Fruit fly (Drosophila melanogaster): ENCODE results near the gene SmydA-2.

DNA sequence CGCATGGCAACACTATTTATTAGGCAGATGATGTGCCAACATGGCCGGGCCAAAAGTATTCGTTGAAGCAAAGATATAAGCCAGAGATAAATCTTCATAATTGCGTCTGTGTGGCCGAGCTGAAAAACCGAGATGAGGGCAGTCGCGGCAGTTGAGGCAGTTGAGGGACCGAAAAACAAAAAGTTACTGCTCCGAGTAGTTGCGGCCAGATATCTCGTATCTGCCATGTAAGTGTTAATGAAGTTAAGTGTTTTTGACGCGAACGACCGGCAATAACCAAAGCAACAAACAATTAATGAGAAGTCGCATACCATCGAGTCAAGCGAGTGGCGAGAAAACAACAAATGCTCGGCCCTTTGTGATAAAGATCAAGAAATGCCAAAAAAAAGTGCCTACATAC lies 11.8 kb upstream of the SmydA-2 start:
- TF ChIP-seq Sox102F (GFP tag; optimal IDR thresholded peaks at IDR 0.05) (no peak), CG9139 (GFP tag; optimal IDR thresholded peaks at IDR 0.05) (no peak)
